Fruit fly (Drosophila melanogaster) whole organism, embryonic: ENCODE measurements around the gene CG4452.

ENCODE experiments used
- Asciz ChIP-seq: fragments of 200-800 bp; sonication (Bioruptor generic); optimal IDR thresholded peaks from 2 replicates; lab custom pipeline; 2017; ENCODE audit warnings: missing biosample characterization, mild to moderate bottlenecking, missing genetic modification characterization, missing genetic modification reagents
- BtbVII ChIP-seq: fragments of 200-800 bp; sonication (Bioruptor generic); optimal IDR thresholded peaks from 3 replicates; lab custom pipeline; 2017; ENCODE audit warnings: missing biosample characterization, mild to moderate bottlenecking, missing genetic modification characterization
- C15 ChIP-seq: fragments of 200-800 bp; sonication (Bioruptor generic); IDR thresholded peaks from 3 replicates; pipeline ENCODE4 v1.3.6; 2022; ENCODE audit warnings: missing biosample characterization, missing genetic modification characterization
- CG10267 ChIP-seq: fragments of 200-800 bp; sonication (Bioruptor generic); optimal IDR thresholded peaks from 2 replicates; lab custom pipeline; 2018; ENCODE audit warnings: missing biosample characterization, mild to moderate bottlenecking, missing genetic modification characterization, moderate library complexity
- CG10462 ChIP-seq: fragments of 200-800 bp; sonication (Bioruptor generic); optimal IDR thresholded peaks from 2 replicates; lab custom pipeline; 2016; ENCODE audit warnings: missing biosample characterization, missing genetic modification characterization
- CG10543 ChIP-seq: fragments of 200-800 bp; sonication (Bioruptor generic); optimal IDR thresholded peaks from 3 replicates; lab custom pipeline; 2017; ENCODE audit warnings: missing biosample characterization, mild to moderate bottlenecking, missing genetic modification characterization, moderate library complexity
- CG10959 ChIP-seq: fragments of 200-800 bp; sonication (Bioruptor generic); IDR thresholded peaks from 2 replicates; pipeline ENCODE4 v1.3.6; 2022; ENCODE audit warnings: missing biosample characterization, missing genetic modification characterization
- CG12299 ChIP-seq: fragments of 200-800 bp; sonication (Bioruptor generic); optimal IDR thresholded peaks from 2 replicates; lab custom pipeline; 2018; ENCODE audit warnings: missing biosample characterization, mild to moderate bottlenecking, missing genetic modification characterization
- CG12744 ChIP-seq: fragments of 200-800 bp; sonication (Bioruptor generic); optimal IDR thresholded peaks from 2 replicates; lab custom pipeline; 2016; ENCODE audit warnings: missing biosample characterization, missing genetic modification characterization
- CG13894 ChIP-seq: fragments of 200-800 bp; sonication (Bioruptor generic); optimal IDR thresholded peaks from 3 replicates; lab custom pipeline; 2018; ENCODE audit warnings: missing biosample characterization, mild to moderate bottlenecking, missing genetic modification characterization, moderate library complexity
- CG14860 ChIP-seq: fragments of 200-800 bp; sonication (Bioruptor generic); IDR thresholded peaks from 3 replicates; pipeline ENCODE4 v1.3.6; 2022; ENCODE audit warnings: missing biosample characterization, missing genetic modification characterization; ENCODE audit not compliant: partially characterized antibody
- CG1602 ChIP-seq: fragments of 200-800 bp; sonication (Bioruptor generic); optimal IDR thresholded peaks from 3 replicates; lab custom pipeline; 2016; ENCODE audit warnings: missing biosample characterization, missing genetic modification characterization
- CG16863 ChIP-seq: fragments of 200-800 bp; sonication (Bioruptor generic); optimal IDR thresholded peaks from 3 replicates; lab custom pipeline; 2016; ENCODE audit warnings: missing biosample characterization, missing genetic modification characterization
- CG17912 ChIP-seq: fragments of 200-800 bp; sonication (Bioruptor generic); optimal IDR thresholded peaks from 2 replicates; lab custom pipeline; 2018; ENCODE audit warnings: missing biosample characterization, mild to moderate bottlenecking, missing genetic modification characterization
- CG18011 ChIP-seq: fragments of 200-800 bp; sonication (Bioruptor generic); optimal IDR thresholded peaks from 2 replicates; lab custom pipeline; 2017; ENCODE audit warnings: missing biosample characterization, missing genetic modification characterization, mild to moderate bottlenecking, moderate library complexity, missing genotype
- CG2116 ChIP-seq: fragments of 200-800 bp; sonication (Bioruptor generic); optimal IDR thresholded peaks from 3 replicates; lab custom pipeline; 2018; ENCODE audit warnings: missing biosample characterization, mild to moderate bottlenecking, missing genetic modification characterization
- CG2712 ChIP-seq: fragments of 200-800 bp; optimal IDR thresholded peaks from 3 replicates; lab custom pipeline; 2019; ENCODE audit warnings: missing biosample characterization, mild to moderate bottlenecking, missing genetic modification characterization, moderate library complexity
- CG3407 ChIP-seq: fragments of 200-800 bp; sonication (Bioruptor generic); optimal IDR thresholded peaks from 2 replicates; lab custom pipeline; 2018; ENCODE audit warnings: missing biosample characterization, mild to moderate bottlenecking, missing genetic modification characterization
- CG4282 ChIP-seq: fragments of 200-800 bp; sonication (Bioruptor generic); optimal IDR thresholded peaks from 2 replicates; lab custom pipeline; 2016; ENCODE audit warnings: missing biosample characterization, missing genetic modification characterization
- CG9437 ChIP-seq: fragments of 200-800 bp; sonication (Bioruptor generic); optimal IDR thresholded peaks from 2 replicates; lab custom pipeline; 2018; ENCODE audit warnings: missing biosample characterization, mild to moderate bottlenecking, missing genetic modification characterization
- D19A ChIP-seq: fragments of 200-800 bp; optimal IDR thresholded peaks from 3 replicates; lab custom pipeline; 2019; ENCODE audit warnings: missing biosample characterization, mild to moderate bottlenecking, missing genetic modification characterization, moderate library complexity
- Doc3 ChIP-seq: fragments of 200-800 bp; sonication (Bioruptor generic); IDR thresholded peaks from 3 replicates; pipeline ENCODE4 v1.3.6; 2022; ENCODE audit warnings: missing biosample characterization, missing genetic modification characterization; ENCODE audit not compliant: partially characterized antibody
- Drgx ChIP-seq: fragments of 200-800 bp; sonication (Bioruptor generic); IDR thresholded peaks from 2 replicates; pipeline ENCODE4 v1.3.6; 2022; ENCODE audit warnings: missing biosample characterization, missing genetic modification characterization
- E2f1 ChIP-seq: fragments of 200-800 bp; sonication (Bioruptor generic); IDR thresholded peaks from 2 replicates; pipeline ENCODE4 v1.3.6; 2022; ENCODE audit warnings: missing biosample characterization, missing genetic modification characterization
- Ets97D ChIP-seq: fragments of 200-800 bp; sonication (Bioruptor generic); optimal IDR thresholded peaks from 3 replicates; lab custom pipeline; 2016; ENCODE audit warnings: missing biosample characterization, missing genetic modification characterization
- Hmx ChIP-seq: fragments of 200-800 bp; sonication (Bioruptor generic); optimal IDR thresholded peaks from 2 replicates; lab custom pipeline; 2016; ENCODE audit warnings: missing biosample characterization, missing genetic modification characterization
- Hsf ChIP-seq: fragments of 200-800 bp; sonication (Bioruptor generic); optimal IDR thresholded peaks from 3 replicates; lab custom pipeline; 2016; ENCODE audit warnings: missing biosample characterization, missing genetic modification characterization
- Max ChIP-seq: fragments of 200-800 bp; sonication (Bioruptor generic); optimal IDR thresholded peaks from 2 replicates; lab custom pipeline; 2016; ENCODE audit warnings: missing biosample characterization, mild to moderate bottlenecking, missing genetic modification characterization
- Med ChIP-seq: fragments of 200-800 bp; sonication (Bioruptor generic); peaks from one replicate; lab custom pipeline; 2016; ENCODE audit warnings: missing biosample characterization, missing genetic modification characterization, mild to moderate bottlenecking, inconsistent platforms, moderate library complexity
- Nf-YB ChIP-seq: fragments of 200-800 bp; sonication (Bioruptor generic); optimal IDR thresholded peaks from 3 replicates; lab custom pipeline; 2019; ENCODE audit warnings: missing biosample characterization, mild to moderate bottlenecking, missing genetic modification characterization, moderate library complexity
- Pdp1 ChIP-seq, 2 experiments: fragments of 200-800 bp; sonication (Bioruptor generic); optimal IDR thresholded peaks; 3 replicates each; lab custom pipeline; 2016; ENCODE audit warnings: missing biosample characterization in 2 of 2, missing genetic modification characterization in 2 of 2, mild to moderate bottlenecking in 1 of 2, moderate library complexity in 1 of 2
- Ptx1 ChIP-seq: fragments of 200-800 bp; sonication (Bioruptor generic); IDR thresholded peaks from 2 replicates; pipeline ENCODE4 v1.3.6; 2022; ENCODE audit warnings: missing biosample characterization, missing genetic modification characterization
- Scr ChIP-seq: fragments of 200-800 bp; sonication (Bioruptor generic); IDR thresholded peaks from 2 replicates; pipeline ENCODE4 v1.3.6; 2022; ENCODE audit warnings: missing biosample characterization, missing genetic modification characterization; ENCODE audit not compliant: partially characterized antibody
- YL-1 ChIP-seq: fragments of 200-800 bp; sonication (Bioruptor generic); optimal IDR thresholded peaks from 3 replicates; lab custom pipeline; 2017; ENCODE audit warnings: missing biosample characterization, mild to moderate bottlenecking, missing genetic modification characterization
- cato ChIP-seq: fragments of 200-800 bp; sonication (Bioruptor generic); optimal IDR thresholded peaks from 2 replicates; lab custom pipeline; 2016; ENCODE audit warnings: missing biosample characterization, missing genetic modification characterization, borderline replicate concordance
- dan ChIP-seq: fragments of 200-800 bp; sonication (Bioruptor generic); IDR thresholded peaks from 2 replicates; pipeline ENCODE4 v1.3.6; 2022; ENCODE audit warnings: missing biosample characterization, missing genetic modification characterization
- dysf ChIP-seq: fragments of 200-800 bp; sonication (Bioruptor generic); IDR thresholded peaks from 3 replicates; pipeline ENCODE4 v1.3.6; 2022; ENCODE audit warnings: missing biosample characterization, missing genetic modification characterization
- fd64A ChIP-seq: fragments of 200-800 bp; sonication (Bioruptor generic); optimal IDR thresholded peaks from 3 replicates; lab custom pipeline; 2018; ENCODE audit warnings: missing biosample characterization, mild to moderate bottlenecking, missing genetic modification characterization
- hbn ChIP-seq: fragments of 200-800 bp; sonication (Bioruptor generic); IDR thresholded peaks from 2 replicates; pipeline ENCODE4 v1.3.6; 2022; ENCODE audit warnings: missing biosample characterization, missing genetic modification characterization; ENCODE audit not compliant: partially characterized antibody
- inv ChIP-seq: fragments of 200-800 bp; sonication (Bioruptor generic); IDR thresholded peaks from 2 replicates; pipeline ENCODE4 v1.3.6; 2022; ENCODE audit warnings: missing biosample characterization, missing genetic modification characterization; ENCODE audit not compliant: partially characterized antibody
- jumu ChIP-seq: fragments of 200-800 bp; sonication (Bioruptor generic); optimal IDR thresholded peaks from 3 replicates; lab custom pipeline; 2016; ENCODE audit warnings: missing biosample characterization, missing genetic modification characterization
- kah ChIP-seq: fragments of 200-800 bp; sonication (Bioruptor generic); optimal IDR thresholded peaks from 2 replicates; lab custom pipeline; 2018; ENCODE audit warnings: missing biosample characterization, mild to moderate bottlenecking, missing genetic modification characterization
- lbe ChIP-seq: fragments of 200-800 bp; sonication (Bioruptor generic); optimal IDR thresholded peaks from 2 replicates; lab custom pipeline; 2016; ENCODE audit warnings: missing biosample characterization, mild to moderate bottlenecking, missing genetic modification characterization
- lov ChIP-seq, 2 experiments: fragments of 200-800 bp in 1 of 2; fragments of >200 bp in 1 of 2; sonication (Bioruptor generic) in 1 of 2; IDR thresholded peaks in 1 of 2; optimal IDR thresholded peaks in 1 of 2; 2 replicates in 1 of 2; 3 replicates in 1 of 2; pipeline versions ENCODE4 v1.3.6 to Lab custom; 2017 to 2022; ENCODE audit warnings: missing biosample characterization in 1 of 2, missing genetic modification characterization in 1 of 2
- nom ChIP-seq: fragments of 200-800 bp; sonication (Bioruptor generic); optimal IDR thresholded peaks from 2 replicates; lab custom pipeline; 2017; ENCODE audit warnings: missing biosample characterization, missing genetic modification characterization, mild to moderate bottlenecking, moderate library complexity, missing genetic modification reagents
- odd ChIP-seq: fragments of 200-800 bp; sonication (Bioruptor generic); optimal IDR thresholded peaks from 2 replicates; lab custom pipeline; 2017; ENCODE audit warnings: missing biosample characterization, mild to moderate bottlenecking, missing genetic modification characterization
- sqz ChIP-seq: fragments of 200-800 bp; sonication (Bioruptor generic); optimal IDR thresholded peaks from 3 replicates; lab custom pipeline; 2018; ENCODE audit warnings: missing biosample characterization, mild to moderate bottlenecking, missing genetic modification characterization
- tgo ChIP-seq: fragments of 200-800 bp; sonication (Bioruptor generic); IDR thresholded peaks from 3 replicates; pipeline ENCODE4 v1.3.6; 2022; ENCODE audit warnings: missing biosample characterization, missing genetic modification characterization
- usp ChIP-seq: fragments of >200 bp; optimal IDR thresholded peaks from 2 replicates; lab custom pipeline; 2017; ENCODE audit warnings: missing biosample characterization, missing genetic modification characterization

The CG4452 gene

DNA sequence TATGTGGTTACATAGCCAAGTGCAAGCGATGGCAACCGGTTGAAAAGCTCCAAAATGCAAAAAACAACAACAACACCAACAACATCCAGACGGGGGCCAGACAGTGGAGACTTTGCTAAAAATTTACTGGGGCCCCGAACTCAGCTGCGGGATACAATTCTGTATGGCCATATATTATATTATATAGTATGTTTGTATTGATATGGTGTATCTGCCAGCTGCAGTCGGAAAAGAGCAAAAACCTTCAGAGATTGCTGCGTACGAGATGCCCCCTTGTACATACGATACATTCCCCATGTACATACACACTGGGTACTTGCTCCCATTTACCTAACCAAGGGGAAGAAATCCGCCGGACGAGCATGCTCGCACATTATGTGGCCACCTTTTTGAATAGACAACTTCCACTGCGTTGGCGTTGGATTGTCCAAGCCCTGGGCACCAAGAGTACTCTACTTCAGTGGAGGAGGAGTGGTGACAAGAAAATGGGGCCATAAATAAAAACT lies 13.2 kb downstream of the CG4452 start:
- no peak for TF ChIP-seq Ets97D (GFP tag; lab: Kevin White, UChicago)
- peak in 1 of 2 experiments; percentile 16 for TF ChIP-seq Pdp1 (GFP tag; optimal IDR thresholded peaks at IDR 0.05; lab: Kevin White, UChicago)
- peak; percentile 30 for TF ChIP-seq Med (GFP tag; lab: Kevin White, UChicago)
- TF ChIP-seq nom (GFP tag; lab: Kevin White, UChicago) = peak; percentile 41
- no peak for TF ChIP-seq odd
- 0 out of 3 replicates have a peak, but pooled peaks have one; percentile 19 for TF ChIP-seq Doc3 (GFP tag; lab: Robert Waterston, UW)
- peak; percentile 9 for TF ChIP-seq CG18011
- no peak for TF ChIP-seq CG10959
- TF ChIP-seq lbe = peak; percentile 16
- TF ChIP-seq CG17912 (GFP tag; lab: Kevin White, UChicago) = peak; percentile 12
- TF ChIP-seq Drgx (GFP tag; lab: Robert Waterston, UW) = peak; percentile 2; the same call in 1 of the 2 replicates
- TF ChIP-seq, all 482 proteins: peak for 8

DNA sequence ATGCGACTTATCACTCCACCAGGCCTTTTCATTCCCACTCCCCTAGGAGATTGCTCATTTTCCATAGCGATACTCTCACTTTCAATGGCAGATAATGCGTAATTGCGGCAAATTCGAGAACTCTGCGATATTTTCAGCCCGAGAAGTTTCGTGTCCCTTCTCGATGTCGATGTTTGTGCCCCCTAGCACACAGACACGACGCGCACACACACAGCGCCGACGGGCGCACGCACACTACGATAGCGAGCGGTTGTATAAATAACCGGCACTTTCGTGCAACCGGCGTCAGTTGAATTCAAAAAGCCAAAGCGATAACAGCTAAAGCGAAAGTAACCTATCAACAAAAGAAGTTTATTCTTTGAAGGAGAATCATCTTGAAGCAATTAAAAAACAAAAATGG lies 14.4 kb downstream of the CG4452 start, which contains the start of gene Hsp23:
Gene Hsp23, plus strand, starts transcription at position 281 of the 400 bp plus-strand sequence.
- TF ChIP-seq jumu = no peak
- TF ChIP-seq nom (GFP tag; lab: Kevin White, UChicago) = peak; percentile 42
- peak; percentile 11 for TF ChIP-seq D19A
- TF ChIP-seq sqz (GFP tag; lab: Kevin White, UChicago) = no peak
- no peak for TF ChIP-seq usp (GFP tag; lab: Kevin White, UChicago)
- TF ChIP-seq CG2116 (GFP tag; lab: Kevin White, UChicago) = no peak
- TF ChIP-seq CG10462 (GFP tag; lab: Kevin White, UChicago) = no peak
- no peak for TF ChIP-seq Ptx1 (GFP tag; lab: Robert Waterston, UW)
- no peak for TF ChIP-seq Hmx (GFP tag; lab: Kevin White, UChicago)
- no peak for TF ChIP-seq CG3407
- TF ChIP-seq cato (GFP tag; lab: Kevin White, UChicago) = no peak
- peak; percentile 45 for TF ChIP-seq CG13894
- TF ChIP-seq CG1602 (GFP tag; lab: Kevin White, UChicago) = no peak
- no peak for TF ChIP-seq dan (GFP tag; lab: Robert Waterston, UW)
- TF ChIP-seq tgo (GFP tag; lab: Robert Waterston, UW) = no peak
- TF ChIP-seq Scr (GFP tag; lab: Robert Waterston, UW) = peak; percentile 44
- TF ChIP-seq Nf-YB (GFP tag; lab: Kevin White, UChicago) = no peak
- TF ChIP-seq CG9437 (GFP tag; lab: Kevin White, UChicago) = no peak
- TF ChIP-seq BtbVII (GFP tag; lab: Kevin White, UChicago) = no peak
- TF ChIP-seq YL-1 (GFP tag; lab: Kevin White, UChicago) = no peak
- no peak for TF ChIP-seq Hsf
- TF ChIP-seq kah (GFP tag; lab: Kevin White, UChicago) = no peak
- TF ChIP-seq CG2712 (tag; lab: Kevin White, UChicago) = no peak
- TF ChIP-seq CG14860 = no peak
- no peak for TF ChIP-seq CG4282
- peak; percentile 17 for TF ChIP-seq CG10543 (GFP tag; lab: Kevin White, UChicago)
- no peak for TF ChIP-seq E2f1 (GFP tag; lab: Robert Waterston, UW)
- no peak for TF ChIP-seq C15 (GFP tag; lab: Robert Waterston, UW)
- no peak for TF ChIP-seq Asciz
- TF ChIP-seq Max (GFP tag; lab: Kevin White, UChicago) = no peak
- TF ChIP-seq CG10267 (tag; lab: Kevin White, UChicago) = no peak
- TF ChIP-seq CG16863 (GFP tag; lab: Kevin White, UChicago) = no peak
- no peak for TF ChIP-seq fd64A (GFP tag; lab: Kevin White, UChicago)
- TF ChIP-seq hbn (GFP tag; lab: Robert Waterston, UW) = no peak
- no peak for TF ChIP-seq inv (GFP tag; lab: Robert Waterston, UW)
- no peak for TF ChIP-seq CG12299 (tag; lab: Kevin White, UChicago)
- no peak for TF ChIP-seq lov (optimal IDR thresholded peaks at IDR 0.05; lab: Kevin White, UChicago)
- no peak for TF ChIP-seq lov (GFP tag; IDR thresholded peaks at IDR 0.05; lab: Robert Waterston, UW)
- TF ChIP-seq CG12744 (GFP tag; lab: Kevin White, UChicago) = no peak
- TF ChIP-seq dysf (GFP tag; lab: Robert Waterston, UW) = no peak
